Worm (Caenorhabditis elegans) whole organism, early embryonic: Measurements from ENCODE around the gene elt-1.

Experiments
- aly-1 ChIP-seq: sonication (generic microtip); optimal IDR thresholded peaks from 2 replicates; lab custom pipeline; 2016; ENCODE audit warnings: missing genetic modification characterization, missing compliant biosample characterization
- ama-1 ChIP-seq: fragments of 150-350 bp; optimal IDR thresholded peaks from 2 replicates; lab custom pipeline; 2014
- hmg-4 ChIP-seq: fragments of 200-800 bp; sonication (Bioruptor generic); optimal IDR thresholded peaks from 2 replicates; lab custom pipeline; 2018; ENCODE audit warnings: mild to moderate bottlenecking, missing genetic modification characterization, missing compliant biosample characterization
- pes-1 ChIP-seq: fragments of 200-800 bp; sonication (Bioruptor generic); IDR thresholded peaks from 2 replicates; pipeline ENCODE4 v1.3.6; 2022; ENCODE audit warnings: missing genetic modification reagents, missing genetic modification characterization, missing compliant biosample characterization
- sea-1 ChIP-seq: fragments of 200-800 bp; sonication (Bioruptor generic); conservative IDR thresholded peaks from 2 replicates; pipeline ENCODE4 v1.3.6; 2022; ENCODE audit warnings: missing genetic modification characterization, missing compliant biosample characterization

- TF ChIP-seq ama-1 (lab: Kevin White, UChicago) (no peak), pes-1 (GFP tag; lab: Robert Waterston, UW) (no peak), sea-1 (GFP tag; lab: Robert Waterston, UW) (no peak), hmg-4 (GFP tag; lab: Kevin White, UChicago) (no peak), aly-1 (no peak)
Measured at ce11 chrIV:9643188-9643587, 28.4 kb downstream of the elt-1 start, which contains the start of gene degl-2.
